Worm (Caenorhabditis elegans) whole organism, L2 larva: ENCODE results near the gene Y53G8AR.1.

Source experiments
- C34F6.9 ChIP-seq: fragments of 150-350 bp; optimal IDR thresholded peaks from 2 replicates; lab custom pipeline; 2014; ENCODE audit warnings: missing biosample characterization, missing genetic modification characterization
- F13H6.1 ChIP-seq: sonication (generic microtip); optimal IDR thresholded peaks from 2 replicates; lab custom pipeline; 2016; ENCODE audit warnings: missing genetic modification characterization, missing compliant biosample characterization
- R02D3.7 ChIP-seq: fragments of 150-350 bp; optimal IDR thresholded peaks from 2 replicates; lab custom pipeline; 2014; ENCODE audit warnings: missing biosample characterization, missing genetic modification characterization
- ZK546.5 ChIP-seq: sonication (generic microtip); optimal IDR thresholded peaks from 2 replicates; lab custom pipeline; 2017; ENCODE audit warnings: missing biosample characterization, missing genetic modification characterization
- aly-2 ChIP-seq: fragments of 150-350 bp; optimal IDR thresholded peaks from 2 replicates; lab custom pipeline; 2014; ENCODE audit warnings: missing biosample characterization, missing genetic modification characterization
- ama-1 ChIP-seq: fragments of 150-350 bp; optimal IDR thresholded peaks from 2 replicates; lab custom pipeline; 2018; ENCODE audit warnings: inconsistent platforms
- blmp-1 ChIP-seq: sonication (generic microtip); optimal IDR thresholded peaks from 2 replicates; lab custom pipeline; 2017; ENCODE audit warnings: missing genetic modification characterization, mild to moderate bottlenecking, missing compliant biosample characterization, antibody characterized with exemption, moderate library complexity; ENCODE audit not compliant: insufficient read depth
- ceh-16 ChIP-seq: fragments of 150-350 bp; optimal IDR thresholded peaks from 2 replicates; lab custom pipeline; 2014; ENCODE audit warnings: missing biosample characterization, missing genetic modification characterization
- ceh-82 ChIP-seq: fragments of 150-350 bp; optimal IDR thresholded peaks from 2 replicates; lab custom pipeline; 2014; ENCODE audit warnings: missing biosample characterization, missing genetic modification characterization
- crh-2 ChIP-seq: sonication (generic microtip); optimal IDR thresholded peaks from 2 replicates; lab custom pipeline; 2017; ENCODE audit warnings: missing biosample characterization, missing genetic modification characterization
- dmd-4 ChIP-seq: sonication (generic microtip); optimal IDR thresholded peaks from 2 replicates; lab custom pipeline; 2017; ENCODE audit warnings: missing biosample characterization, missing genetic modification characterization
- egl-27 ChIP-seq: sonication (generic microtip); optimal IDR thresholded peaks from 3 replicates; lab custom pipeline; 2017; ENCODE audit warnings: missing biosample characterization, missing genetic modification reagents, missing genetic modification characterization
- elt-1 ChIP-seq: fragments of 150-350 bp; optimal IDR thresholded peaks from 2 replicates; lab custom pipeline; 2014; ENCODE audit warnings: missing biosample characterization, missing genetic modification characterization
- elt-3 ChIP-seq: sonication (generic microtip); optimal IDR thresholded peaks from 2 replicates; lab custom pipeline; 2017; ENCODE audit warnings: missing biosample characterization, missing genetic modification characterization
- fos-1 ChIP-seq: fragments of 150-350 bp; optimal IDR thresholded peaks from 2 replicates; lab custom pipeline; 2014; ENCODE audit warnings: missing biosample characterization, missing genetic modification characterization
- lin-11 ChIP-seq: fragments of 150-350 bp; sonication (generic microtip); optimal IDR thresholded peaks from 2 replicates; lab custom pipeline; 2014; ENCODE audit warnings: missing biosample characterization, missing genetic modification characterization, inconsistent platforms, mixed read lengths
- lin-13 ChIP-seq: fragments of 150-350 bp; optimal IDR thresholded peaks from 2 replicates; lab custom pipeline; 2014; ENCODE audit warnings: missing biosample characterization, missing genetic modification reagents, missing genetic modification characterization
- lin-39 ChIP-seq: fragments of 150-350 bp; optimal IDR thresholded peaks from 2 replicates; lab custom pipeline; 2014; ENCODE audit warnings: missing biosample characterization, missing genetic modification reagents, missing genetic modification characterization
- lsy-2 ChIP-seq, 2 experiments: fragments of 150-350 bp in 1 of 2; sonication (generic microtip) in 1 of 2; optimal IDR thresholded peaks; 2 replicates each; lab custom pipeline; 2014 to 2017; ENCODE audit warnings: missing biosample characterization in 2 of 2, missing genetic modification characterization in 2 of 2
- mdl-1 ChIP-seq, 2 experiments: fragments of 150-350 bp in 1 of 2; sonication (generic microtip) in 1 of 2; optimal IDR thresholded peaks; 2 replicates each; lab custom pipeline; 2017; ENCODE audit warnings: missing biosample characterization in 2 of 2, missing genetic modification characterization in 2 of 2
- nhr-11 ChIP-seq: fragments of 150-350 bp; optimal IDR thresholded peaks from 2 replicates; lab custom pipeline; 2014; ENCODE audit warnings: missing biosample characterization, missing genetic modification characterization
- nhr-12 ChIP-seq: fragments of 150-350 bp; optimal IDR thresholded peaks from 2 replicates; lab custom pipeline; 2014; ENCODE audit warnings: missing biosample characterization, missing genetic modification characterization
- nhr-129 ChIP-seq: fragments of 150-350 bp; optimal IDR thresholded peaks from 2 replicates; lab custom pipeline; 2014; ENCODE audit warnings: missing biosample characterization, missing genetic modification characterization
- nhr-21 ChIP-seq: fragments of 150-350 bp; optimal IDR thresholded peaks from 2 replicates; lab custom pipeline; 2014; ENCODE audit warnings: missing biosample characterization, missing genetic modification characterization
- nhr-237 ChIP-seq: fragments of 150-350 bp; optimal IDR thresholded peaks from 2 replicates; lab custom pipeline; 2014; ENCODE audit warnings: missing biosample characterization, missing genetic modification characterization
- nhr-25 ChIP-seq: fragments of 150-350 bp; sonication (generic microtip); optimal IDR thresholded peaks from 3 replicates; lab custom pipeline; 2014; ENCODE audit warnings: missing biosample characterization, missing genetic modification characterization
- nhr-77 ChIP-seq: fragments of 150-350 bp; optimal IDR thresholded peaks from 2 replicates; lab custom pipeline; 2014; ENCODE audit warnings: missing biosample characterization, missing genetic modification characterization
- skn-1 ChIP-seq: sonication (generic microtip); optimal IDR thresholded peaks from 2 replicates; lab custom pipeline; 2017; ENCODE audit warnings: missing biosample characterization, missing genetic modification characterization
- sma-3 ChIP-seq: sonication (generic microtip); optimal IDR thresholded peaks from 2 replicates; lab custom pipeline; 2016; ENCODE audit warnings: missing genetic modification reagents, missing genetic modification characterization, missing compliant biosample characterization
- sma-9 ChIP-seq, 2 experiments: fragments of 150-350 bp in 1 of 2; sonication (generic microtip) in 1 of 2; optimal IDR thresholded peaks; 2 replicates each; lab custom pipeline; 2014 to 2016; ENCODE audit warnings: missing genetic modification characterization in 2 of 2, mild to moderate bottlenecking in 1 of 2, missing biosample characterization in 1 of 2, missing compliant biosample characterization in 1 of 2, missing genetic modification reagents in 1 of 2, moderate library complexity in 1 of 2
- snpc-4 ChIP-seq: fragments of 150-350 bp; optimal IDR thresholded peaks from 2 replicates; lab custom pipeline; 2014; ENCODE audit warnings: missing biosample characterization, missing genetic modification characterization
- unc-39 ChIP-seq: fragments of 150-350 bp; optimal IDR thresholded peaks from 2 replicates; lab custom pipeline; 2014; ENCODE audit warnings: missing biosample characterization, missing genetic modification characterization
- unc-55 ChIP-seq: fragments of 150-350 bp; sonication (generic microtip); optimal IDR thresholded peaks from 3 replicates; lab custom pipeline; 2014; ENCODE audit warnings: missing biosample characterization, missing genetic modification reagents, missing genetic modification characterization
- unc-62 ChIP-seq: fragments of 150-350 bp; optimal IDR thresholded peaks from 2 replicates; lab custom pipeline; 2014; ENCODE audit warnings: missing biosample characterization, missing genetic modification reagents, missing genetic modification characterization
- zag-1 ChIP-seq: fragments of 150-350 bp; optimal IDR thresholded peaks from 2 replicates; lab custom pipeline; 2014; ENCODE audit warnings: missing biosample characterization, missing genetic modification characterization
- ztf-1 ChIP-seq: fragments of 200-800 bp; sonication (Bioruptor generic); conservative IDR thresholded peaks from 2 replicates; pipeline ENCODE4 v1.3.6; 2022; ENCODE audit warnings: missing genetic modification characterization, missing compliant biosample characterization
- ztf-4 ChIP-seq: fragments of 150-350 bp; optimal IDR thresholded peaks from 2 replicates; lab custom pipeline; 2014; ENCODE audit warnings: missing biosample characterization, missing genetic modification characterization

The Y53G8AR.1 gene

ce11 chrIII:3323906-3324305 is 8.9 kb upstream of the Y53G8AR.1 start (continued):
- TF ChIP-seq ama-1 (lab: Kevin White, UChicago) (peak; percentile 44), ztf-4 (tag; lab: Kevin White, UChicago) (no peak), elt-3 (no peak), nhr-77 (tag; lab: Kevin White, UChicago) (no peak), snpc-4 (tag; lab: Kevin White, UChicago) (peak; percentile 21)

- TF ChIP-seq ama-1 (lab: Kevin White, UChicago): no peak
- no peak for TF ChIP-seq zag-1 (tag; lab: Kevin White, UChicago)
- TF ChIP-seq mdl-1 (tag; optimal IDR thresholded peaks at IDR 0.05; lab: Kevin White, UChicago): no peak
- TF ChIP-seq aly-2 (tag; lab: Kevin White, UChicago): no peak
- TF ChIP-seq R02D3.7: no peak
- no peak for TF ChIP-seq lin-11 (tag; lab: Kevin White, UChicago)
These were observed 3.4 kb upstream of the Y53G8AR.1 start for ce11 chrIII:3329467-3329866.

ce11 chrIII:3331767-3332166 is 1.1 kb upstream of the Y53G8AR.1 start:
- no peak for TF ChIP-seq crh-2

- TF ChIP-seq ama-1 (lab: Kevin White, UChicago) (no peak), ZK546.5 (tag; lab: Kevin White, UChicago) (no peak), F13H6.1 (tag; lab: Kevin White, UChicago) (peak; percentile 15), ceh-82 (tag; lab: Kevin White, UChicago) (no peak), mdl-1 (tag; optimal IDR thresholded peaks at IDR 0.05; lab: Kevin White, UChicago) (no peak), unc-62 (GFP tag; lab: Kevin White, UChicago) (no peak), nhr-21 (tag; lab: Kevin White, UChicago) (peak; percentile 32), nhr-237 (no peak), fos-1 (peak; percentile 86), R02D3.7 (no peak), elt-1 (tag; lab: Kevin White, UChicago) (no peak), nhr-12 (tag; lab: Kevin White, UChicago) (no peak), lin-13 (GFP tag; lab: Kevin White, UChicago) (no peak), C34F6.9 (no peak), egl-27 (tag; lab: Kevin White, UChicago) (no peak), lin-11 (tag; lab: Kevin White, UChicago) (no peak), ztf-4 (tag; lab: Kevin White, UChicago) (no peak), lsy-2 (tag; optimal IDR thresholded peaks at IDR 0.05; lab: Kevin White, UChicago) (no peak), nhr-11 (tag; lab: Kevin White, UChicago) (no peak), sma-9 (GFP tag; optimal IDR thresholded peaks at IDR 0.05; lab: Kevin White, UChicago) (peak; percentile 73), sma-9 (tag; optimal IDR thresholded peaks at IDR 0.05; lab: Kevin White, UChicago) (no peak), sma-3 (GFP tag; lab: Kevin White, UChicago) (peak; percentile 37), blmp-1 (peak; percentile 19)
These were observed 6.6 kb downstream of the Y53G8AR.1 start for ce11 chrIII:3339317-3340016.

- TF ChIP-seq fos-1 (peak; percentile 86), ztf-1 (GFP tag; lab: Robert Waterston, UW) (no peak)
These were observed 10.6 kb downstream of the Y53G8AR.1 start for ce11 chrIII:3343463-3343862.

ce11 chrIII:3344573-3344972 is 11.7 kb downstream of the Y53G8AR.1 start, which contains the start of gene gei-1:
TSS of gene gei-1 (plus strand) at chrIII:3344873.
- TF ChIP-seq lin-39 (tag; lab: Kevin White, UChicago) (no peak), ZK546.5 (tag; lab: Kevin White, UChicago) (no peak), ztf-1 (GFP tag; lab: Robert Waterston, UW) (no peak), F13H6.1 (tag; lab: Kevin White, UChicago) (no peak), unc-55 (GFP tag; lab: Kevin White, UChicago) (no peak), sma-9 (GFP tag; optimal IDR thresholded peaks at IDR 0.05; lab: Kevin White, UChicago) (no peak), sma-9 (tag; optimal IDR thresholded peaks at IDR 0.05; lab: Kevin White, UChicago) (no peak), R02D3.7 (no peak), sma-3 (GFP tag; lab: Kevin White, UChicago) (no peak), dmd-4 (no peak), nhr-12 (tag; lab: Kevin White, UChicago) (no peak), unc-39 (no peak), nhr-25 (tag; lab: Kevin White, UChicago) (no peak), zag-1 (tag; lab: Kevin White, UChicago) (no peak), snpc-4 (tag; lab: Kevin White, UChicago) (no peak), nhr-129 (tag; lab: Kevin White, UChicago) (no peak), skn-1 (tag; lab: Kevin White, UChicago) (no peak), elt-3 (no peak), ceh-16 (no peak)
